Fruit fly (Drosophila melanogaster) whole organism, embryonic: ENCODE results near the gene Sp1.

Experiments
- BEAF-32 ChIP-seq: fragments of 200-800 bp; sonication (Bioruptor generic); optimal IDR thresholded peaks from 3 replicates; lab custom pipeline; 2017; ENCODE audit warnings: missing biosample characterization, missing genetic modification characterization, mild to moderate bottlenecking, moderate library complexity, missing genetic modification reagents
- CG10462 ChIP-seq: fragments of 200-800 bp; sonication (Bioruptor generic); optimal IDR thresholded peaks from 2 replicates; lab custom pipeline; 2016; ENCODE audit warnings: missing biosample characterization, missing genetic modification characterization
- CG12104 ChIP-seq: fragments of 200-800 bp; sonication (Bioruptor generic); optimal IDR thresholded peaks from 3 replicates; lab custom pipeline; 2016; ENCODE audit warnings: missing biosample characterization, missing genetic modification characterization
- CG12659 ChIP-seq: fragments of 200-800 bp; sonication (Bioruptor generic); optimal IDR thresholded peaks from 3 replicates; lab custom pipeline; 2017; ENCODE audit warnings: mild to moderate bottlenecking, missing biosample characterization, missing genetic modification reagents, missing genetic modification characterization
- CG16779 ChIP-seq: fragments of 200-800 bp; sonication (Bioruptor generic); IDR thresholded peaks from 2 replicates; pipeline ENCODE4 v1.3.6; 2022; ENCODE audit warnings: missing biosample characterization, missing genetic modification characterization
- CG17328 ChIP-seq: fragments of 200-800 bp; sonication (Bioruptor generic); IDR thresholded peaks from 2 replicates; pipeline ENCODE4 v1.3.6; 2022; ENCODE audit warnings: missing biosample characterization, missing genetic modification characterization
- CG1832 ChIP-seq: fragments of 200-800 bp; sonication (Bioruptor generic); optimal IDR thresholded peaks from 2 replicates; lab custom pipeline; 2017; ENCODE audit warnings: missing biosample characterization, mild to moderate bottlenecking, missing genetic modification characterization, inconsistent platforms
- CG2199 ChIP-seq: fragments of 200-800 bp; sonication (Bioruptor generic); IDR thresholded peaks from 3 replicates; pipeline ENCODE4 v1.3.6; 2022; ENCODE audit warnings: missing biosample characterization, missing genetic modification characterization
- CG30403 ChIP-seq: fragments of 200-800 bp; sonication (Bioruptor generic); optimal IDR thresholded peaks from 3 replicates; lab custom pipeline; 2016; ENCODE audit warnings: missing biosample characterization, missing genetic modification characterization
- CG3065 ChIP-seq: fragments of 200-800 bp; sonication (Bioruptor generic); optimal IDR thresholded peaks from 2 replicates; lab custom pipeline; 2016; ENCODE audit warnings: missing biosample characterization, missing genetic modification characterization
- CG31441 ChIP-seq: fragments of 200-800 bp; sonication (Bioruptor generic); IDR thresholded peaks from 2 replicates; pipeline ENCODE4 v1.3.6; 2022; ENCODE audit warnings: missing biosample characterization, missing genetic modification characterization
- CG42726 ChIP-seq: fragments of 200-800 bp; sonication (Bioruptor generic); IDR thresholded peaks from 2 replicates; pipeline ENCODE4 v1.3.6; 2022; ENCODE audit warnings: missing biosample characterization, missing genetic modification characterization; ENCODE audit not compliant: partially characterized antibody
- CG6175 ChIP-seq: fragments of 200-800 bp; sonication (Bioruptor generic); IDR thresholded peaks from 3 replicates; pipeline ENCODE4 v1.3.6; 2022; ENCODE audit warnings: missing biosample characterization, missing genetic modification characterization
- CG6272 ChIP-seq: fragments of 200-800 bp; sonication (Bioruptor generic); IDR thresholded peaks from 2 replicates; pipeline ENCODE4 v1.3.6; 2022; ENCODE audit warnings: missing biosample characterization, missing genetic modification characterization
- CG7839 ChIP-seq: fragments of 200-800 bp; sonication (Bioruptor generic); optimal IDR thresholded peaks from 3 replicates; lab custom pipeline; 2018; ENCODE audit warnings: missing biosample characterization, mild to moderate bottlenecking, missing genetic modification characterization, moderate library complexity
- CG7963 ChIP-seq: fragments of 200-800 bp; sonication (Bioruptor generic); IDR thresholded peaks from 3 replicates; pipeline ENCODE4 v1.3.6; 2022; ENCODE audit warnings: missing biosample characterization, missing genetic modification characterization; ENCODE audit not compliant: partially characterized antibody
- Camta ChIP-seq: fragments of 200-800 bp; sonication (Bioruptor generic); optimal IDR thresholded peaks from 2 replicates; lab custom pipeline; 2016; ENCODE audit warnings: missing biosample characterization, missing genetic modification characterization
- CoRest ChIP-seq: fragments of 200-800 bp; sonication (Bioruptor generic); optimal IDR thresholded peaks from 3 replicates; lab custom pipeline; 2018; ENCODE audit warnings: missing biosample characterization, mild to moderate bottlenecking, missing genetic modification characterization, moderate library complexity
- D ChIP-seq, 2 experiments: fragments of 200-800 bp in 1 of 2; fragments of >200 bp in 1 of 2; sonication (Bioruptor generic) in 1 of 2; optimal IDR thresholded peaks; 2 replicates in 1 of 2; 3 replicates in 1 of 2; lab custom pipeline; 2017; ENCODE audit warnings: mild to moderate bottlenecking in 1 of 2, missing biosample characterization in 1 of 2, missing genetic modification characterization in 1 of 2, missing genetic modification reagents in 1 of 2
- Ets97D ChIP-seq: fragments of 200-800 bp; sonication (Bioruptor generic); optimal IDR thresholded peaks from 3 replicates; lab custom pipeline; 2016; ENCODE audit warnings: missing biosample characterization, missing genetic modification characterization
- Gug ChIP-seq: fragments of 200-800 bp; sonication (Bioruptor generic); IDR thresholded peaks from 4 replicates; pipeline ENCODE4 v1.3.6; 2022; ENCODE audit warnings: missing biosample characterization, missing genetic modification characterization
- HmgZ ChIP-seq: fragments of 200-800 bp; sonication (Bioruptor generic); optimal IDR thresholded peaks from 2 replicates; lab custom pipeline; 2018; ENCODE audit warnings: missing biosample characterization, mild to moderate bottlenecking, missing genetic modification characterization
- Lhr ChIP-seq: fragments of 200-800 bp; sonication (Bioruptor generic); optimal IDR thresholded peaks from 3 replicates; lab custom pipeline; 2017; ENCODE audit warnings: mild to moderate bottlenecking, missing biosample characterization, missing genetic modification reagents, missing genetic modification characterization
- Mad ChIP-seq: fragments of 200-800 bp; sonication (Bioruptor generic); optimal IDR thresholded peaks from 2 replicates; lab custom pipeline; 2016; ENCODE audit warnings: missing biosample characterization, missing genetic modification characterization
- Nf-YB ChIP-seq: fragments of 200-800 bp; sonication (Bioruptor generic); optimal IDR thresholded peaks from 3 replicates; lab custom pipeline; 2019; ENCODE audit warnings: missing biosample characterization, mild to moderate bottlenecking, missing genetic modification characterization, moderate library complexity
- Sin3A ChIP-seq: fragments of >200 bp; optimal IDR thresholded peaks from 2 replicates; lab custom pipeline; 2018
- Tbp ChIP-seq: fragments of >200 bp; optimal IDR thresholded peaks from 2 replicates; lab custom pipeline; 2018; ENCODE audit warnings: missing biosample characterization, missing genetic modification characterization
- ara ChIP-seq: fragments of 200-800 bp; sonication (Bioruptor generic); IDR thresholded peaks from 2 replicates; pipeline ENCODE4 v1.3.6; 2022; ENCODE audit warnings: missing biosample characterization, missing genetic modification characterization
- btn ChIP-seq: fragments of 200-800 bp; sonication (Bioruptor generic); optimal IDR thresholded peaks from 2 replicates; lab custom pipeline; 2016; ENCODE audit warnings: missing biosample characterization, missing genetic modification characterization
- dpn ChIP-seq, 2 experiments: fragments of 200-800 bp; sonication (Bioruptor generic); optimal IDR thresholded peaks; 3 replicates each; lab custom pipeline; 2016; ENCODE audit warnings: missing biosample characterization in 2 of 2, missing genetic modification characterization in 2 of 2
- en ChIP-seq: fragments of 200-800 bp; sonication (Bioruptor generic); optimal IDR thresholded peaks from 2 replicates; lab custom pipeline; 2016; ENCODE audit warnings: missing biosample characterization, missing genetic modification characterization
- exex ChIP-seq: fragments of 200-800 bp; sonication (Bioruptor generic); optimal IDR thresholded peaks from 4 replicates; lab custom pipeline; 2018; ENCODE audit warnings: missing biosample characterization, mild to moderate bottlenecking, missing genetic modification characterization, moderate library complexity
- fu2 ChIP-seq: fragments of 200-800 bp; sonication (Bioruptor generic); optimal IDR thresholded peaks from 2 replicates; lab custom pipeline; 2016; ENCODE audit warnings: missing biosample characterization, missing genetic modification characterization
- gro ChIP-seq: fragments of 200-800 bp; sonication (Bioruptor generic); optimal IDR thresholded peaks from 2 replicates; lab custom pipeline; 2016; ENCODE audit warnings: missing biosample characterization, missing genetic modification characterization
- inv ChIP-seq: fragments of 200-800 bp; sonication (Bioruptor generic); IDR thresholded peaks from 2 replicates; pipeline ENCODE4 v1.3.6; 2022; ENCODE audit warnings: missing biosample characterization, missing genetic modification characterization; ENCODE audit not compliant: partially characterized antibody
- pfk ChIP-seq: fragments of 200-800 bp; sonication (Bioruptor generic); optimal IDR thresholded peaks from 2 replicates; lab custom pipeline; 2018; ENCODE audit warnings: missing biosample characterization, mild to moderate bottlenecking, missing genetic modification characterization, moderate library complexity
- phol ChIP-seq: fragments of 200-800 bp; sonication (Bioruptor generic); optimal IDR thresholded peaks from 3 replicates; lab custom pipeline; 2018; ENCODE audit warnings: missing biosample characterization, mild to moderate bottlenecking, missing genetic modification characterization, moderate library complexity
- row ChIP-seq: fragments of 200-800 bp; sonication (Bioruptor generic); IDR thresholded peaks from 3 replicates; pipeline ENCODE4 v1.3.6; 2022; ENCODE audit warnings: missing biosample characterization, missing genetic modification characterization
- slbo ChIP-seq: fragments of 200-800 bp; sonication (Bioruptor generic); IDR thresholded peaks from 2 replicates; pipeline ENCODE4 v1.3.6; 2022; ENCODE audit warnings: missing biosample characterization, missing genetic modification characterization
- sug ChIP-seq: fragments of 200-800 bp; optimal IDR thresholded peaks from 2 replicates; lab custom pipeline; 2019; ENCODE audit warnings: missing biosample characterization, mild to moderate bottlenecking, missing genetic modification characterization, moderate library complexity
- tin ChIP-seq: fragments of 200-800 bp; sonication (Bioruptor generic); optimal IDR thresholded peaks from 3 replicates; lab custom pipeline; 2016; ENCODE audit warnings: missing biosample characterization, missing genetic modification characterization
- tio ChIP-seq: fragments of 200-800 bp; sonication (Bioruptor generic); optimal IDR thresholded peaks from 2 replicates; lab custom pipeline; 2017; ENCODE audit warnings: missing biosample characterization, missing genetic modification characterization, inconsistent platforms
- tna ChIP-seq: fragments of 200-800 bp; sonication (Bioruptor generic); IDR thresholded peaks from 2 replicates; pipeline ENCODE4 v1.3.6; 2022; ENCODE audit warnings: missing biosample characterization, missing genetic modification characterization; ENCODE audit not compliant: partially characterized antibody
- z ChIP-seq: fragments of 200-800 bp; sonication (Bioruptor generic); IDR thresholded peaks from 3 replicates; pipeline ENCODE4 v1.3.6; 2022; ENCODE audit warnings: missing biosample characterization, missing genetic modification characterization

Gene Sp1

dm6 chrX:9684697-9685567 is 44.5 kb upstream of the Sp1 start (continued):
- TF ChIP-seq HmgZ (peak; percentile 55), CG42726 (GFP tag; lab: Robert Waterston, UW) (0 out of 2 replicates have a peak, but pooled peaks have one; percentile 30), Lhr (GFP tag; lab: Kevin White, UChicago) (no peak), CG31441 (GFP tag; lab: Robert Waterston, UW) (0 out of 2 replicates have a peak, but pooled peaks have one; percentile 13), ara (GFP tag; lab: Robert Waterston, UW) (no peak), tna (GFP tag; lab: Robert Waterston, UW) (no peak), Tbp (GFP tag; lab: Kevin White, UChicago) (no peak), gro (GFP tag; lab: Kevin White, UChicago) (no peak), CG6175 (GFP tag; lab: Robert Waterston, UW) (peak; percentile 61; the same call in 1 of the 3 replicates)

dm6 chrX:9685568-9686413 is 43.7 kb upstream of the Sp1 start:
- TF ChIP-seq CG2199 (0 out of 3 replicates have a peak, but pooled peaks have one; percentile 16), exex (peak; percentile 38), Camta (GFP tag; lab: Kevin White, UChicago) (peak; percentile 58), row (GFP tag; lab: Robert Waterston, UW) (peak; percentile 95), tio (GFP tag; lab: Kevin White, UChicago) (no peak), CG3065 (GFP tag; lab: Kevin White, UChicago) (peak; percentile 39), phol (tag; lab: Kevin White, UChicago) (peak; percentile 70), en (GFP tag; lab: Kevin White, UChicago) (peak; percentile 41), slbo (GFP tag; lab: Robert Waterston, UW) (peak; percentile 67), CG12659 (peak; percentile 32), CG12104 (GFP tag; lab: Kevin White, UChicago) (peak; percentile 59), CG1832 (no peak), dpn (GFP tag; optimal IDR thresholded peaks at IDR 0.05; lab: Kevin White, UChicago) (peak; percentile 57 to 64), CG30403 (GFP tag; lab: Kevin White, UChicago) (peak; percentile 83), z (GFP tag; lab: Robert Waterston, UW) (no peak), Nf-YB (GFP tag; lab: Kevin White, UChicago) (peak; percentile 47), CG7839 (tag; lab: Kevin White, UChicago) (peak; percentile 73), Sin3A (lab: Kevin White, UChicago) (peak; percentile 1), D (optimal IDR thresholded peaks at IDR 0.05; lab: Kevin White, UChicago) (no peak), D (GFP tag; optimal IDR thresholded peaks at IDR 0.05; lab: Kevin White, UChicago) (peak; percentile 15), CG7963 (GFP tag; lab: Robert Waterston, UW) (peak; percentile 39; the same call in 1 of the 3 replicates), tin (GFP tag; lab: Kevin White, UChicago) (peak; percentile 40), BEAF-32 (GFP tag; lab: Kevin White, UChicago) (peak; percentile 91), sug (tag; lab: Kevin White, UChicago) (peak; percentile 82), CG10462 (peak; percentile 12), CG16779 (GFP tag; lab: Robert Waterston, UW) (no peak), gro (GFP tag; lab: Kevin White, UChicago) (peak; percentile 59), pfk (no peak), CoRest (tag; lab: Kevin White, UChicago) (peak; percentile 87), Ets97D (GFP tag; lab: Kevin White, UChicago) (no peak), btn (no peak), CG17328 (GFP tag; lab: Robert Waterston, UW) (no peak), Gug (GFP tag; lab: Robert Waterston, UW) (peak; percentile 46; the same call in 1 of the 4 replicates), CG6272 (GFP tag; lab: Robert Waterston, UW) (peak; percentile 18; the same call in 1 of the 2 replicates), inv (GFP tag; lab: Robert Waterston, UW) (0 out of 2 replicates have a peak, but pooled peaks have one; percentile 34), fu2 (GFP tag; lab: Kevin White, UChicago) (peak; percentile 55), Mad (GFP tag; lab: Kevin White, UChicago) (no peak)
